Worm (Caenorhabditis elegans): ENCODE data around the gene srt-47.

DNA sequence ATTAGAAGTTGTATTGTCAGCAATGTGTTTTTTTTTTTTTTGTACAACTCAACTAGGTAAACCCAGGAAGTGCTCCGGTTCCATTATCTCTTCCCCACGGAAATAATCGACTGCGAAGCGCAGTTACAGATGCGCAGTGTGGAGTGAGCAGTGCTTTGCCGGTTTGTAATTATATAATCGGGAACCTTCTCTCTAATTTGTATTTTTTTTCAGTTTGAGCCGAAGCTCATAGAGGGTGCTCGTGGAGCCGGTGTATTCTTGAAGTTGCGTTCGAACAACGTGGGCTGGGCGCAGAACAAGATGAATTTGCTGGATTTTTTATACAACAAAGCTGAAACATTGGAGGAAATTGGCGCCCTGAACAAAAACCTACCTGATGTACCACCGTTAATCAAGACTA is 4.8 kb upstream of the srt-47 start, which contains the start of gene Y41E3.13:
- TF ChIP-seq zag-1 (tag; optimal IDR thresholded peaks at IDR 0.05) (no peak), egl-27 (tag; optimal IDR thresholded peaks at IDR 0.05) (no peak), snpc-4 (tag; optimal IDR thresholded peaks at IDR 0.05) (no peak), sma-3 (GFP tag; optimal IDR thresholded peaks at IDR 0.05) (no peak), nhr-11 (tag; optimal IDR thresholded peaks at IDR 0.05) (no peak), ztf-4 (tag; optimal IDR thresholded peaks at IDR 0.05) (no peak), nhr-77 (tag; optimal IDR thresholded peaks at IDR 0.05) (no peak), nhr-10 (tag; optimal IDR thresholded peaks at IDR 0.05) (no peak)
